Fruit fly (Drosophila melanogaster): ENCODE results near the gene U2af50.

DNA sequence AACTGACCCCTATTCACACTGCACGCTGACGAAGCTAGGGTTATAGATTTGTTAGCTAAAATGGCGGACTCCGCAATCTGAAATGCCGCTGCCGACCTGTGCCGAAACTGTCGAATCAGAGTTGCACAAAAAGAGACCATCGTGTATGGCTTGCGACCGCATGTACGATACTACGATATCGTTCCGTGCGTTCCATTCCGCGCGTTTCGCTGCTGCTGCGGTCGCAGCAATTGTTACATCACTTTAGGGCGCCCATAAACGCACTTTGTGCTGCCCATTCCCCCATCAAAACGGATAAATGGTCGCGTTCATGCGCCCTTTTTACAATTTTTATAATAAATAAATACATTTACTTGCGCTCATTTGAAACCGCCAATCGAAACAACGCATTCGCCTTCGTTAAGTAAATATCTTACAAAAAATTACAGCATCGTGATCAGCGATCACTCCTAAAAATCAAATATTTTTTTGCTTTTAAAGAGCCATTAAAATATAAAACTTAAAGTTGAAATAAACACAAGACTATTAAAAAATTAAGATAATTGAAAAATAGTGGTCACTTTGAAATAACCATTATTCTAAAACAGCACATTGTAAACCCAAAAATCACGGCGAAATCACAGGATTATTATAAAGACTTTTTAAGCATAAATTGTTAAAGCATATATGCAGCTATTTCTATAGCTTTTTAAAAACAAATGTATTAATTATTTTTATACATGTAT lies 38.5 kb downstream of the U2af50 start, which contains the start of gene Cyp1:
- TF ChIP-seq CTCF (optimal IDR thresholded peaks at IDR 0.05) (no peak), CG8478 (optimal IDR thresholded peaks at IDR 0.05) (no peak)

Data from S2 (cell line).